Worm (Caenorhabditis elegans) whole organism, L4/young adult: ENCODE measurements around the gene hpo-34.

ENCODE experiments used
- dao-5 ChIP-seq: sonication (generic microtip); optimal IDR thresholded peaks from 2 replicates; lab custom pipeline; 2016; ENCODE audit warnings: missing genotype, missing genetic modification characterization, moderate library complexity, missing compliant biosample characterization
- him-1 ChIP-seq: sonication (generic microtip); optimal IDR thresholded peaks from 2 replicates; lab custom pipeline; 2016; ENCODE audit warnings: missing genotype, missing genetic modification reagents, missing genetic modification characterization, missing compliant biosample characterization

- TF ChIP-seq dao-5 (tag; lab: Kevin White, UChicago) (no peak), him-1 (tag; lab: Kevin White, UChicago) (no peak)
These were observed 50.1 kb downstream of the hpo-34 start for ce11 chrX:11468814-11469213.
